Fruit fly (Drosophila melanogaster) whole organism, embryonic: ENCODE data around the gene CG6195.
A peak's percentile ranks its signal among the peaks of the same experiment; 100 is the strongest.

ENCODE experiments used
- Atf-2 ChIP-seq: fragments of 200-800 bp; sonication (Bioruptor generic); optimal IDR thresholded peaks from 2 replicates; lab custom pipeline; 2016; ENCODE audit warnings: missing biosample characterization, missing genetic modification characterization
- CG10366 ChIP-seq: fragments of 200-800 bp; sonication (Bioruptor generic); IDR thresholded peaks from 2 replicates; pipeline ENCODE4 v1.3.6; 2022; ENCODE audit warnings: missing biosample characterization, missing genetic modification characterization
- CG11398 ChIP-seq: fragments of 200-800 bp; sonication (Bioruptor generic); optimal IDR thresholded peaks from 2 replicates; lab custom pipeline; 2016; ENCODE audit warnings: missing biosample characterization, missing genetic modification characterization
- CG11696 ChIP-seq: fragments of 200-800 bp; sonication (Bioruptor generic); IDR thresholded peaks from 2 replicates; pipeline ENCODE4 v1.3.6; 2022; ENCODE audit warnings: missing biosample characterization, missing genetic modification characterization
- CG12104 ChIP-seq: fragments of 200-800 bp; sonication (Bioruptor generic); optimal IDR thresholded peaks from 3 replicates; lab custom pipeline; 2016; ENCODE audit warnings: missing biosample characterization, missing genetic modification characterization
- CG12769 ChIP-seq: fragments of 200-800 bp; sonication (Bioruptor generic); optimal IDR thresholded peaks from 2 replicates; lab custom pipeline; 2019; ENCODE audit warnings: missing biosample characterization, mild to moderate bottlenecking, missing genetic modification characterization, moderate library complexity
- CG14441 ChIP-seq: fragments of 200-800 bp; sonication (Bioruptor generic); IDR thresholded peaks from 2 replicates; pipeline ENCODE4 v1.3.6; 2022; ENCODE audit warnings: missing biosample characterization, missing genetic modification characterization
- CG14860 ChIP-seq: fragments of 200-800 bp; sonication (Bioruptor generic); IDR thresholded peaks from 3 replicates; pipeline ENCODE4 v1.3.6; 2022; ENCODE audit warnings: missing biosample characterization, missing genetic modification characterization; ENCODE audit not compliant: partially characterized antibody
- CG1602 ChIP-seq: fragments of 200-800 bp; sonication (Bioruptor generic); optimal IDR thresholded peaks from 3 replicates; lab custom pipeline; 2016; ENCODE audit warnings: missing biosample characterization, missing genetic modification characterization
- CG16815 ChIP-seq: fragments of 200-800 bp; sonication (Bioruptor generic); optimal IDR thresholded peaks from 3 replicates; lab custom pipeline; 2017; ENCODE audit warnings: missing biosample characterization, mild to moderate bottlenecking, missing genetic modification characterization
- CG17359 ChIP-seq: fragments of 200-800 bp; sonication (Bioruptor generic); optimal IDR thresholded peaks from 3 replicates; lab custom pipeline; 2018; ENCODE audit warnings: missing biosample characterization, mild to moderate bottlenecking, missing genetic modification characterization, moderate library complexity
- CG17802 ChIP-seq: fragments of 200-800 bp; sonication (Bioruptor generic); optimal IDR thresholded peaks from 2 replicates; lab custom pipeline; 2018; ENCODE audit warnings: missing biosample characterization, mild to moderate bottlenecking, missing genetic modification characterization, moderate library complexity
- CG18011 ChIP-seq: fragments of 200-800 bp; sonication (Bioruptor generic); optimal IDR thresholded peaks from 2 replicates; lab custom pipeline; 2017; ENCODE audit warnings: missing biosample characterization, missing genetic modification characterization, mild to moderate bottlenecking, moderate library complexity, missing genotype
- CG30020 ChIP-seq: fragments of 200-800 bp; optimal IDR thresholded peaks from 2 replicates; lab custom pipeline; 2019; ENCODE audit warnings: missing biosample characterization, mild to moderate bottlenecking, missing genetic modification characterization, moderate library complexity
- CG34224 ChIP-seq: fragments of 200-800 bp; sonication (Bioruptor generic); IDR thresholded peaks from 3 replicates; pipeline ENCODE4 v1.3.6; 2022; ENCODE audit warnings: missing biosample characterization, missing genetic modification characterization; ENCODE audit not compliant: partially characterized antibody
- CG3726 ChIP-seq: fragments of 200-800 bp; sonication (Bioruptor generic); IDR thresholded peaks from 3 replicates; pipeline ENCODE4, ENCODE4 v1.3.6; 2022; ENCODE audit warnings: missing biosample characterization, missing genetic modification characterization
- CG3847 ChIP-seq: fragments of 200-800 bp; sonication (Bioruptor generic); IDR thresholded peaks from 2 replicates; pipeline ENCODE4 v1.3.6; 2022; ENCODE audit warnings: missing biosample characterization, missing genetic modification characterization
- CG6854 ChIP-seq: fragments of 200-800 bp; sonication (Bioruptor generic); optimal IDR thresholded peaks from 3 replicates; lab custom pipeline; 2017; ENCODE audit warnings: missing biosample characterization, mild to moderate bottlenecking, missing genetic modification characterization
- CG9609 ChIP-seq: fragments of 200-800 bp; sonication (Bioruptor generic); optimal IDR thresholded peaks from 3 replicates; lab custom pipeline; 2016; ENCODE audit warnings: missing biosample characterization, missing genetic modification characterization
- CG9727 ChIP-seq: fragments of 200-800 bp; sonication (Bioruptor generic); optimal IDR thresholded peaks from 3 replicates; lab custom pipeline; 2017; ENCODE audit warnings: missing biosample characterization, mild to moderate bottlenecking, missing genetic modification characterization
- CG9876 ChIP-seq: fragments of 200-800 bp; sonication (Bioruptor generic); optimal IDR thresholded peaks from 2 replicates; lab custom pipeline; 2016; ENCODE audit warnings: missing biosample characterization, missing genetic modification characterization
- CkIIα-i1 ChIP-seq: fragments of 200-800 bp; sonication (Bioruptor generic); IDR thresholded peaks from 2 replicates; pipeline ENCODE4 v1.3.6; 2022; ENCODE audit warnings: missing biosample characterization, missing genetic modification characterization
- CoRest ChIP-seq: fragments of 200-800 bp; sonication (Bioruptor generic); optimal IDR thresholded peaks from 3 replicates; lab custom pipeline; 2018; ENCODE audit warnings: missing biosample characterization, mild to moderate bottlenecking, missing genetic modification characterization, moderate library complexity
- Elba2 ChIP-seq: fragments of 200-800 bp; sonication (Bioruptor generic); optimal IDR thresholded peaks from 3 replicates; lab custom pipeline; 2016; ENCODE audit warnings: missing biosample characterization, missing genetic modification characterization
- Fer1 ChIP-seq: fragments of 200-800 bp; sonication (Bioruptor generic); optimal IDR thresholded peaks from 2 replicates; lab custom pipeline; 2017; ENCODE audit warnings: missing biosample characterization, mild to moderate bottlenecking, missing genetic modification characterization
- MBD-R2 ChIP-seq: fragments of 200-800 bp; sonication (Bioruptor generic); IDR thresholded peaks from 2 replicates; pipeline ENCODE4 v1.3.6; 2022; ENCODE audit warnings: missing biosample characterization, missing genetic modification characterization
- Meics ChIP-seq: fragments of 200-800 bp; sonication (Bioruptor generic); optimal IDR thresholded peaks from 2 replicates; lab custom pipeline; 2017; ENCODE audit warnings: missing biosample characterization, mild to moderate bottlenecking, missing genetic modification characterization
- NFAT ChIP-seq: fragments of 200-800 bp; sonication (Bioruptor generic); IDR thresholded peaks from 2 replicates; pipeline ENCODE4 v1.3.6; 2022; ENCODE audit warnings: missing biosample characterization, missing genetic modification characterization
- Trl ChIP-seq, 3 experiments: fragments of >200 bp in 2 of 3; fragments of 200-800 bp in 1 of 3; sonication (Bioruptor generic) in 1 of 3; optimal IDR thresholded peaks; 2 replicates in 1 of 3; 3 replicates in 2 of 3; lab custom pipeline; 2016 to 2017; ENCODE audit warnings: missing biosample characterization in 1 of 3, missing genetic modification characterization in 1 of 3
- bbx ChIP-seq: fragments of 200-800 bp; sonication (Bioruptor generic); IDR thresholded peaks from 2 replicates; pipeline ENCODE4 v1.3.6; 2022; ENCODE audit warnings: missing biosample characterization, missing genetic modification characterization; ENCODE audit not compliant: partially characterized antibody
- bowl ChIP-seq: fragments of 200-800 bp; sonication (Bioruptor generic); IDR thresholded peaks from 2 replicates; pipeline ENCODE4 v1.3.6; 2022; ENCODE audit warnings: missing biosample characterization, missing genetic modification characterization
- cato ChIP-seq: fragments of 200-800 bp; sonication (Bioruptor generic); optimal IDR thresholded peaks from 2 replicates; lab custom pipeline; 2016; ENCODE audit warnings: missing biosample characterization, missing genetic modification characterization, borderline replicate concordance
- cg ChIP-seq: fragments of 200-800 bp; sonication (Bioruptor generic); optimal IDR thresholded peaks from 3 replicates; lab custom pipeline; 2019; ENCODE audit warnings: missing biosample characterization, mild to moderate bottlenecking, missing genetic modification characterization, moderate library complexity
- chm ChIP-seq: fragments of 200-800 bp; sonication (Bioruptor generic); IDR thresholded peaks from 2 replicates; pipeline ENCODE4 v1.3.6; 2022; ENCODE audit warnings: missing biosample characterization, missing genetic modification characterization
- crc ChIP-seq: fragments of 200-800 bp; sonication (Bioruptor generic); optimal IDR thresholded peaks from 2 replicates; lab custom pipeline; 2016; ENCODE audit warnings: missing biosample characterization, missing genetic modification characterization
- dan ChIP-seq: fragments of 200-800 bp; sonication (Bioruptor generic); IDR thresholded peaks from 2 replicates; pipeline ENCODE4 v1.3.6; 2022; ENCODE audit warnings: missing biosample characterization, missing genetic modification characterization
- gce ChIP-seq: fragments of 200-800 bp; sonication (Bioruptor generic); IDR thresholded peaks from 3 replicates; pipeline ENCODE4 v1.3.6; 2022; ENCODE audit warnings: missing biosample characterization, missing genetic modification characterization
- insv ChIP-seq, 2 experiments: fragments of 200-800 bp; sonication (Bioruptor generic); optimal IDR thresholded peaks; 3 replicates each; lab custom pipeline; 2016 to 2018; ENCODE audit warnings: missing biosample characterization in 2 of 2, missing genetic modification characterization in 2 of 2
- jigr1 ChIP-seq: fragments of 200-800 bp; sonication (Bioruptor generic); IDR thresholded peaks from 3 replicates; pipeline ENCODE4 v1.3.6; 2022; ENCODE audit warnings: missing biosample characterization, missing genetic modification characterization
- lola ChIP-seq, 3 experiments: fragments of >200 bp in 2 of 3; fragments of 200-800 bp in 1 of 3; sonication (Bioruptor generic) in 1 of 3; optimal IDR thresholded peaks; 2 replicates each; lab custom pipeline; 2017 to 2019; ENCODE audit warnings: missing biosample characterization in 3 of 3, missing genetic modification characterization in 3 of 3, mild to moderate bottlenecking in 1 of 3, moderate library complexity in 1 of 3
- luna ChIP-seq: fragments of 200-800 bp; sonication (Bioruptor generic); optimal IDR thresholded peaks from 2 replicates; lab custom pipeline; 2016; ENCODE audit warnings: missing biosample characterization, missing genetic modification characterization
- pfk ChIP-seq: fragments of 200-800 bp; sonication (Bioruptor generic); optimal IDR thresholded peaks from 2 replicates; lab custom pipeline; 2018; ENCODE audit warnings: missing biosample characterization, mild to moderate bottlenecking, missing genetic modification characterization, moderate library complexity
- phol ChIP-seq: fragments of 200-800 bp; sonication (Bioruptor generic); optimal IDR thresholded peaks from 3 replicates; lab custom pipeline; 2018; ENCODE audit warnings: missing biosample characterization, mild to moderate bottlenecking, missing genetic modification characterization, moderate library complexity
- schlank ChIP-seq: fragments of 200-800 bp; sonication (Bioruptor generic); optimal IDR thresholded peaks from 2 replicates; lab custom pipeline; 2018; ENCODE audit warnings: missing biosample characterization, mild to moderate bottlenecking, missing genetic modification characterization
- sens-2 ChIP-seq: fragments of 200-800 bp; sonication (Bioruptor generic); IDR thresholded peaks from 2 replicates; pipeline ENCODE4 v1.3.6; 2022; ENCODE audit warnings: missing biosample characterization, missing genetic modification characterization
- sug ChIP-seq: fragments of 200-800 bp; optimal IDR thresholded peaks from 2 replicates; lab custom pipeline; 2019; ENCODE audit warnings: missing biosample characterization, mild to moderate bottlenecking, missing genetic modification characterization, moderate library complexity
- tgo ChIP-seq: fragments of 200-800 bp; sonication (Bioruptor generic); IDR thresholded peaks from 3 replicates; pipeline ENCODE4 v1.3.6; 2022; ENCODE audit warnings: missing biosample characterization, missing genetic modification characterization
- ttk ChIP-seq: fragments of 200-800 bp; sonication (Bioruptor generic); IDR thresholded peaks from 2 replicates; pipeline ENCODE4 v2.1.2; 2022; ENCODE audit warnings: missing biosample characterization, missing genetic modification characterization
- tup ChIP-seq: fragments of 200-800 bp; sonication (Bioruptor generic); optimal IDR thresholded peaks from 2 replicates; lab custom pipeline; 2016; ENCODE audit warnings: missing biosample characterization, mild to moderate bottlenecking, missing genetic modification characterization, moderate library complexity
- vnd ChIP-seq: fragments of 200-800 bp; sonication (Bioruptor generic); IDR thresholded peaks from 3 replicates; pipeline ENCODE4 v1.3.6; 2022; ENCODE audit warnings: missing biosample characterization, missing genetic modification characterization; ENCODE audit not compliant: partially characterized antibody

CG6195 gene

dm6 chr3R:19648289-19648916, at the start of gene CG6195, which contains the start of gene CG31220 (continued):
- TF ChIP-seq insv (GFP tag; optimal IDR thresholded peaks at IDR 0.05; lab: Kevin White, UChicago) (no peak), CG9727 (no peak), luna (no peak), NFAT (GFP tag; lab: Robert Waterston, UW) (peak; percentile 60; the same call in 1 of the 2 replicates), tgo (GFP tag; lab: Robert Waterston, UW) (no peak), bbx (no peak), pfk (GFP tag; lab: Kevin White, UChicago) (no peak), CG17802 (tag; lab: Kevin White, UChicago) (no peak), MBD-R2 (GFP tag; lab: Robert Waterston, UW) (peak; percentile 92), CG18011 (GFP tag; lab: Kevin White, UChicago) (no peak), vnd (no peak), dan (no peak), Trl (optimal IDR thresholded peaks at IDR 0.05; lab: Kevin White, UChicago) (no peak), Trl (GFP tag; optimal IDR thresholded peaks at IDR 0.05; lab: Kevin White, UChicago) (no peak), Meics (GFP tag; lab: Kevin White, UChicago) (no peak), cg (GFP tag; lab: Kevin White, UChicago) (no peak), CG11398 (GFP tag; lab: Kevin White, UChicago) (no peak), sug (tag; lab: Kevin White, UChicago) (peak; percentile 12), CG3847 (no peak), CG12769 (tag; lab: Kevin White, UChicago) (no peak), CG1602 (GFP tag; lab: Kevin White, UChicago) (no peak), CG17359 (no peak), CG9876 (GFP tag; lab: Kevin White, UChicago) (no peak), CkIIα-i1 (GFP tag; lab: Robert Waterston, UW) (no peak), CG10366 (GFP tag; lab: Robert Waterston, UW) (0 out of 2 replicates have a peak, but pooled peaks have one; percentile 23), CG12104 (GFP tag; lab: Kevin White, UChicago) (no peak), CoRest (tag; lab: Kevin White, UChicago) (peak; percentile 51), crc (GFP tag; lab: Kevin White, UChicago) (no peak), cato (no peak), bowl (GFP tag; lab: Robert Waterston, UW) (no peak), CG16815 (GFP tag; lab: Kevin White, UChicago) (no peak), Atf-2 (peak; percentile 1), phol (tag; lab: Kevin White, UChicago) (no peak), schlank (no peak), jigr1 (GFP tag; lab: Robert Waterston, UW) (no peak), CG34224 (GFP tag; lab: Robert Waterston, UW) (0 out of 3 replicates have a peak, but pooled peaks have one; percentile 21), CG6854 (GFP tag; lab: Kevin White, UChicago) (no peak), CG9609 (GFP tag; lab: Kevin White, UChicago) (no peak), ttk (no peak), Elba2 (GFP tag; lab: Kevin White, UChicago) (no peak), CG11696 (GFP tag; lab: Robert Waterston, UW) (no peak), sens-2 (GFP tag; lab: Robert Waterston, UW) (no peak), CG3726 (GFP tag; lab: Robert Waterston, UW) (no peak), chm (GFP tag; lab: Robert Waterston, UW) (no peak), CG14441 (GFP tag; lab: Robert Waterston, UW) (no peak), Fer1 (no peak), CG14860 (GFP tag; lab: Robert Waterston, UW) (peak; percentile 26; the same call in 1 of the 3 replicates), CG30020 (peak; percentile 90), tup (GFP tag; lab: Kevin White, UChicago) (no peak), lola (GFP tag; optimal IDR thresholded peaks at IDR 0.05; lab: Kevin White, UChicago) (no peak), gce (GFP tag; lab: Robert Waterston, UW) (no peak)
